Worm (Caenorhabditis elegans) whole organism, L2 larva: ENCODE data around the gene Y7A5A.24.
A peak's percentile ranks its signal among the peaks of the same experiment; 100 is the strongest.

Experiments
- C34F6.9 ChIP-seq: fragments of 150-350 bp; optimal IDR thresholded peaks from 2 replicates; lab custom pipeline; 2014; ENCODE audit warnings: missing biosample characterization, missing genetic modification characterization
- F13H6.1 ChIP-seq: sonication (generic microtip); optimal IDR thresholded peaks from 2 replicates; lab custom pipeline; 2016; ENCODE audit warnings: missing genetic modification characterization, missing compliant biosample characterization
- alr-1 ChIP-seq: fragments of 150-350 bp; optimal IDR thresholded peaks from 2 replicates; lab custom pipeline; 2014; ENCODE audit warnings: missing biosample characterization, missing genetic modification characterization
- ceh-16 ChIP-seq: fragments of 150-350 bp; optimal IDR thresholded peaks from 2 replicates; lab custom pipeline; 2014; ENCODE audit warnings: missing biosample characterization, missing genetic modification characterization
- crh-2 ChIP-seq: sonication (generic microtip); optimal IDR thresholded peaks from 2 replicates; lab custom pipeline; 2017; ENCODE audit warnings: missing biosample characterization, missing genetic modification characterization
- dmd-4 ChIP-seq: sonication (generic microtip); optimal IDR thresholded peaks from 2 replicates; lab custom pipeline; 2017; ENCODE audit warnings: missing biosample characterization, missing genetic modification characterization
- egl-27 ChIP-seq: sonication (generic microtip); optimal IDR thresholded peaks from 3 replicates; lab custom pipeline; 2017; ENCODE audit warnings: missing biosample characterization, missing genetic modification reagents, missing genetic modification characterization
- elt-1 ChIP-seq: fragments of 150-350 bp; optimal IDR thresholded peaks from 2 replicates; lab custom pipeline; 2014; ENCODE audit warnings: missing biosample characterization, missing genetic modification characterization
- elt-3 ChIP-seq: sonication (generic microtip); optimal IDR thresholded peaks from 2 replicates; lab custom pipeline; 2017; ENCODE audit warnings: missing biosample characterization, missing genetic modification characterization
- fos-1 ChIP-seq: fragments of 150-350 bp; optimal IDR thresholded peaks from 2 replicates; lab custom pipeline; 2014; ENCODE audit warnings: missing biosample characterization, missing genetic modification characterization
- gmeb-1 ChIP-seq: fragments of 150-350 bp; optimal IDR thresholded peaks from 2 replicates; lab custom pipeline; 2014; ENCODE audit warnings: missing biosample characterization, missing genetic modification characterization
- lin-11 ChIP-seq: fragments of 150-350 bp; sonication (generic microtip); optimal IDR thresholded peaks from 2 replicates; lab custom pipeline; 2014; ENCODE audit warnings: missing biosample characterization, missing genetic modification characterization, inconsistent platforms, mixed read lengths
- lin-13 ChIP-seq: fragments of 150-350 bp; optimal IDR thresholded peaks from 2 replicates; lab custom pipeline; 2014; ENCODE audit warnings: missing biosample characterization, missing genetic modification reagents, missing genetic modification characterization
- lsy-2 ChIP-seq, 2 experiments: fragments of 150-350 bp in 1 of 2; sonication (generic microtip) in 1 of 2; optimal IDR thresholded peaks; 2 replicates each; lab custom pipeline; 2014 to 2017; ENCODE audit warnings: missing biosample characterization in 2 of 2, missing genetic modification characterization in 2 of 2
- mab-5 ChIP-seq: fragments of 150-350 bp; optimal IDR thresholded peaks from 2 replicates; lab custom pipeline; 2014; ENCODE audit warnings: missing biosample characterization, missing genetic modification characterization
- mdl-1 ChIP-seq, 2 experiments: fragments of 150-350 bp in 1 of 2; sonication (generic microtip) in 1 of 2; optimal IDR thresholded peaks; 2 replicates each; lab custom pipeline; 2017; ENCODE audit warnings: missing biosample characterization in 2 of 2, missing genetic modification characterization in 2 of 2
- nhr-10 ChIP-seq: sonication (generic microtip); optimal IDR thresholded peaks from 2 replicates; lab custom pipeline; 2017; ENCODE audit warnings: missing biosample characterization, missing genetic modification characterization
- nhr-129 ChIP-seq: fragments of 150-350 bp; optimal IDR thresholded peaks from 2 replicates; lab custom pipeline; 2014; ENCODE audit warnings: missing biosample characterization, missing genetic modification characterization
- nhr-21 ChIP-seq: fragments of 150-350 bp; optimal IDR thresholded peaks from 2 replicates; lab custom pipeline; 2014; ENCODE audit warnings: missing biosample characterization, missing genetic modification characterization
- nhr-237 ChIP-seq: fragments of 150-350 bp; optimal IDR thresholded peaks from 2 replicates; lab custom pipeline; 2014; ENCODE audit warnings: missing biosample characterization, missing genetic modification characterization
- nhr-25 ChIP-seq: fragments of 150-350 bp; sonication (generic microtip); optimal IDR thresholded peaks from 3 replicates; lab custom pipeline; 2014; ENCODE audit warnings: missing biosample characterization, missing genetic modification characterization
- nhr-6 ChIP-seq: fragments of 150-350 bp; optimal IDR thresholded peaks from 2 replicates; lab custom pipeline; 2014; ENCODE audit warnings: missing biosample characterization, missing genetic modification characterization
- nhr-77 ChIP-seq: fragments of 150-350 bp; optimal IDR thresholded peaks from 2 replicates; lab custom pipeline; 2014; ENCODE audit warnings: missing biosample characterization, missing genetic modification characterization
- peb-1 ChIP-seq: fragments of 150-350 bp; optimal IDR thresholded peaks from 2 replicates; lab custom pipeline; 2014; ENCODE audit warnings: missing biosample characterization, missing genetic modification characterization
- sem-4 ChIP-seq: fragments of 150-350 bp; optimal IDR thresholded peaks from 2 replicates; lab custom pipeline; 2014; ENCODE audit warnings: missing biosample characterization, missing genetic modification reagents, missing genetic modification characterization
- sma-3 ChIP-seq: sonication (generic microtip); optimal IDR thresholded peaks from 2 replicates; lab custom pipeline; 2016; ENCODE audit warnings: missing genetic modification reagents, missing genetic modification characterization, missing compliant biosample characterization
- sma-9 ChIP-seq, 2 experiments: fragments of 150-350 bp in 1 of 2; sonication (generic microtip) in 1 of 2; optimal IDR thresholded peaks; 2 replicates each; lab custom pipeline; 2014 to 2016; ENCODE audit warnings: missing genetic modification characterization in 2 of 2, mild to moderate bottlenecking in 1 of 2, missing biosample characterization in 1 of 2, missing compliant biosample characterization in 1 of 2, missing genetic modification reagents in 1 of 2, moderate library complexity in 1 of 2
- snpc-4 ChIP-seq: fragments of 150-350 bp; optimal IDR thresholded peaks from 2 replicates; lab custom pipeline; 2014; ENCODE audit warnings: missing biosample characterization, missing genetic modification characterization
- unc-39 ChIP-seq: fragments of 150-350 bp; optimal IDR thresholded peaks from 2 replicates; lab custom pipeline; 2014; ENCODE audit warnings: missing biosample characterization, missing genetic modification characterization
- unc-55 ChIP-seq: fragments of 150-350 bp; sonication (generic microtip); optimal IDR thresholded peaks from 3 replicates; lab custom pipeline; 2014; ENCODE audit warnings: missing biosample characterization, missing genetic modification reagents, missing genetic modification characterization

Gene Y7A5A.24

ce11 chrX:15740526-15740925 is 41.4 kb downstream of the Y7A5A.24 start, which contains the start of gene srg-64:
TSS of gene srg-64 (minus strand) at chrX:15740626.
- TF ChIP-seq unc-39 (tag; lab: Kevin White, UChicago) (no peak), F13H6.1 (no peak), elt-1 (no peak), nhr-21 (no peak), nhr-77 (tag; lab: Kevin White, UChicago) (no peak), lin-13 (GFP tag; lab: Kevin White, UChicago) (no peak), elt-3 (tag; lab: Kevin White, UChicago) (no peak)

- TF ChIP-seq nhr-237 (peak; percentile 40), C34F6.9 (peak; percentile 32), nhr-10 (no peak), peb-1 (no peak), unc-55 (GFP tag; lab: Kevin White, UChicago) (peak; percentile 54), F13H6.1 (no peak), lin-13 (GFP tag; lab: Kevin White, UChicago) (peak; percentile 78), elt-3 (tag; lab: Kevin White, UChicago) (no peak), mdl-1 (tag; optimal IDR thresholded peaks at IDR 0.05; lab: Kevin White, UChicago) (peak in 1 of 2 experiments; percentile 7), lsy-2 (tag; optimal IDR thresholded peaks at IDR 0.05; lab: Kevin White, UChicago) (peak; percentile 44 to 71), sma-3 (peak; percentile 86), nhr-21 (peak; percentile 86), fos-1 (tag; lab: Kevin White, UChicago) (peak; percentile 55), lin-11 (peak; percentile 9), nhr-77 (tag; lab: Kevin White, UChicago) (peak; percentile 55), mab-5 (tag; lab: Kevin White, UChicago) (peak; percentile 30), sma-9 (GFP tag; optimal IDR thresholded peaks at IDR 0.05; lab: Kevin White, UChicago) (peak; percentile 83), sma-9 (tag; optimal IDR thresholded peaks at IDR 0.05; lab: Kevin White, UChicago) (no peak), snpc-4 (tag; lab: Kevin White, UChicago) (peak; percentile 68), crh-2 (tag; lab: Kevin White, UChicago) (peak; percentile 89), nhr-6 (tag; lab: Kevin White, UChicago) (peak; percentile 18), egl-27 (tag; lab: Kevin White, UChicago) (peak; percentile 34), nhr-129 (tag; lab: Kevin White, UChicago) (peak; percentile 85), alr-1 (tag; lab: Kevin White, UChicago) (no peak), dmd-4 (tag; lab: Kevin White, UChicago) (no peak), nhr-25 (tag; lab: Kevin White, UChicago) (no peak), ceh-16 (tag; lab: Kevin White, UChicago) (peak; percentile 46), gmeb-1 (tag; lab: Kevin White, UChicago) (peak; percentile 80), sem-4 (tag; lab: Kevin White, UChicago) (peak; percentile 57)
Observed at ce11 chrX:15736419-15736818, 45.5 kb downstream of the Y7A5A.24 start.

ce11 chrX:15731668-15732067 is 50.3 kb downstream of the Y7A5A.24 start, which contains the start of gene lin-15A:
TSS of gene lin-15A (plus strand) at chrX:15731968.
- TF ChIP-seq unc-55 (GFP tag; lab: Kevin White, UChicago) (no peak), crh-2 (tag; lab: Kevin White, UChicago) (no peak), gmeb-1 (tag; lab: Kevin White, UChicago) (no peak), mab-5 (tag; lab: Kevin White, UChicago) (no peak), egl-27 (tag; lab: Kevin White, UChicago) (no peak), nhr-10 (no peak)
